Fruit fly (Drosophila melanogaster) whole organism, pupa: ENCODE results near the gene cold.

Source experiments
- CG10348 ChIP-seq: fragments of 200-800 bp; sonication (Bioruptor generic); IDR thresholded peaks from 2 replicates; pipeline ENCODE4 v1.3.6; 2022; ENCODE audit warnings: missing biosample characterization, missing genetic modification characterization
- CG12605 ChIP-seq: fragments of 200-800 bp; sonication (Bioruptor generic); IDR thresholded peaks from 2 replicates; pipeline ENCODE4 v1.3.6; 2022; ENCODE audit warnings: missing biosample characterization, missing genetic modification characterization
- CG13204 ChIP-seq: fragments of 200-800 bp; sonication (Bioruptor generic); optimal IDR thresholded peaks from 2 replicates; lab custom pipeline; 2018; ENCODE audit warnings: missing biosample characterization, mild to moderate bottlenecking, missing genetic modification characterization, moderate library complexity
- CG14655 ChIP-seq: fragments of 200-800 bp; sonication (Bioruptor generic); optimal IDR thresholded peaks from 3 replicates; lab custom pipeline; 2017; ENCODE audit warnings: mild to moderate bottlenecking, missing biosample characterization, missing genetic modification reagents, missing genetic modification characterization
- CG15710 ChIP-seq: fragments of 200-800 bp; sonication (Bioruptor generic); optimal IDR thresholded peaks from 2 replicates; lab custom pipeline; 2018; ENCODE audit warnings: missing biosample characterization, mild to moderate bottlenecking, missing genetic modification characterization, moderate library complexity
- CG17806 ChIP-seq: fragments of 200-800 bp; sonication (Bioruptor generic); optimal IDR thresholded peaks from 2 replicates; lab custom pipeline; 2018; ENCODE audit warnings: missing biosample characterization, mild to moderate bottlenecking, missing genetic modification characterization, moderate library complexity
- CG32121 ChIP-seq: fragments of 200-800 bp; sonication (Bioruptor generic); IDR thresholded peaks from 2 replicates; pipeline ENCODE4 v1.3.6; 2022; ENCODE audit warnings: missing biosample characterization, missing genetic modification characterization
- CG34367 ChIP-seq: fragments of 200-800 bp; sonication (Bioruptor generic); optimal IDR thresholded peaks from 2 replicates; lab custom pipeline; 2018; ENCODE audit warnings: missing biosample characterization, mild to moderate bottlenecking, missing genetic modification characterization
- CG4496 ChIP-seq: fragments of 200-800 bp; sonication (Bioruptor generic); IDR thresholded peaks from 3 replicates; pipeline ENCODE4 v1.3.6; 2022; ENCODE audit warnings: missing biosample characterization, missing genetic modification characterization
- CG8159 ChIP-seq: fragments of 200-800 bp; sonication (Bioruptor generic); optimal IDR thresholded peaks from 3 replicates; lab custom pipeline; 2018; ENCODE audit warnings: missing biosample characterization, mild to moderate bottlenecking, missing genetic modification characterization, moderate library complexity
- CG8301 ChIP-seq: fragments of 200-800 bp; sonication (Bioruptor generic); optimal IDR thresholded peaks from 2 replicates; lab custom pipeline; 2018; ENCODE audit warnings: missing biosample characterization, mild to moderate bottlenecking, missing genetic modification characterization
- CG9948 ChIP-seq: fragments of 200-800 bp; sonication (Bioruptor generic); optimal IDR thresholded peaks from 2 replicates; lab custom pipeline; 2018; ENCODE audit warnings: missing biosample characterization, mild to moderate bottlenecking, missing genetic modification characterization, moderate library complexity
- D1 ChIP-seq: fragments of 200-800 bp; sonication (Bioruptor generic); optimal IDR thresholded peaks from 2 replicates; lab custom pipeline; 2018; ENCODE audit warnings: missing biosample characterization, mild to moderate bottlenecking, missing genetic modification characterization, moderate library complexity
- EcR ChIP-seq: fragments of 200-800 bp; sonication (Bioruptor generic); optimal IDR thresholded peaks from 3 replicates; lab custom pipeline; 2019; ENCODE audit warnings: missing biosample characterization, missing genetic modification characterization, mild to moderate bottlenecking, moderate library complexity, missing genetic modification reagents
- Ets98B ChIP-seq: fragments of 200-800 bp; sonication (Bioruptor generic); IDR thresholded peaks from 2 replicates; pipeline ENCODE4 v1.3.6; 2022; ENCODE audit warnings: missing biosample characterization, missing genetic modification characterization
- Pif1A ChIP-seq: fragments of 200-800 bp; sonication (Bioruptor generic); optimal IDR thresholded peaks from 3 replicates; lab custom pipeline; 2016; ENCODE audit warnings: missing biosample characterization, missing genetic modification characterization
- Pif1B ChIP-seq: fragments of 200-800 bp; sonication (Bioruptor generic); optimal IDR thresholded peaks from 3 replicates; lab custom pipeline; 2016; ENCODE audit warnings: missing biosample characterization, missing genetic modification characterization
- Snoo ChIP-seq: fragments of 200-800 bp; sonication (Bioruptor generic); optimal IDR thresholded peaks from 3 replicates; lab custom pipeline; 2017; ENCODE audit warnings: missing biosample characterization, mild to moderate bottlenecking, missing genetic modification characterization, inconsistent platforms
- fd96Ca ChIP-seq: fragments of 200-800 bp; sonication (Bioruptor generic); IDR thresholded peaks from 3 replicates; pipeline ENCODE4 v1.3.6; 2022; ENCODE audit warnings: missing biosample characterization, missing genetic modification characterization
- gl ChIP-seq: fragments of 200-800 bp; sonication (Bioruptor generic); optimal IDR thresholded peaks from 2 replicates; lab custom pipeline; 2018; ENCODE audit warnings: missing biosample characterization, mild to moderate bottlenecking, missing genetic modification characterization
- rn ChIP-seq: fragments of 200-800 bp; sonication (Bioruptor generic); IDR thresholded peaks from 2 replicates; pipeline ENCODE4 v1.3.6; 2022; ENCODE audit warnings: missing biosample characterization, missing genetic modification characterization

The cold gene

dm6 chr2L:574226-574625 lies at the start of gene cold, which contains the start of gene Ipk2:
Gene cold (plus strand): TSS chr2L:574291.
Gene Ipk2 (minus strand): TSS chr2L:574264.
- TF ChIP-seq CG12605 (GFP tag; lab: Robert Waterston, UW) (peak; percentile 66), Pif1B (GFP tag; lab: Kevin White, UChicago) (no peak), CG32121 (GFP tag; lab: Robert Waterston, UW) (peak; percentile 65), CG8159 (tag; lab: Kevin White, UChicago) (peak; percentile 73), CG10348 (no peak), CG9948 (tag; lab: Kevin White, UChicago) (peak; percentile 57), fd96Ca (GFP tag; lab: Robert Waterston, UW) (peak; percentile 72), gl (tag; lab: Kevin White, UChicago) (peak; percentile 8), Ets98B (GFP tag; lab: Robert Waterston, UW) (peak; percentile 54), CG17806 (peak; percentile 51), CG8301 (tag; lab: Kevin White, UChicago) (no peak), CG34367 (tag; lab: Kevin White, UChicago) (peak; percentile 39), rn (GFP tag; lab: Robert Waterston, UW) (peak; percentile 37), CG4496 (GFP tag; lab: Robert Waterston, UW) (peak; percentile 76; the same call in 2 of the 3 replicates), Snoo (tag; lab: Kevin White, UChicago) (peak; percentile 79), CG15710 (tag; lab: Kevin White, UChicago) (peak; percentile 74), CG13204 (GFP tag; lab: Kevin White, UChicago) (no peak)
- TF ChIP-seq, all 21 proteins: peak for 13

dm6 chr2L:524515-524920 lies 49.6 kb upstream of the cold start:
- TF ChIP-seq fd96Ca (GFP tag; lab: Robert Waterston, UW) = peak; percentile 55; the same call in 2 of the 3 replicates
- TF ChIP-seq Ets98B (GFP tag; lab: Robert Waterston, UW) = no peak
- no peak for TF ChIP-seq CG32121 (GFP tag; lab: Robert Waterston, UW)
- no peak for TF ChIP-seq CG34367 (tag; lab: Kevin White, UChicago)
- TF ChIP-seq CG8301 (tag; lab: Kevin White, UChicago) = peak; percentile 16
- peak; percentile 42; the same call in 1 of the 2 replicates for TF ChIP-seq CG12605 (GFP tag; lab: Robert Waterston, UW)
- peak; percentile 12 for TF ChIP-seq Snoo (tag; lab: Kevin White, UChicago)
- TF ChIP-seq CG9948 (tag; lab: Kevin White, UChicago) = no peak
- no peak for TF ChIP-seq CG10348
- peak; percentile 12 for TF ChIP-seq Pif1B (GFP tag; lab: Kevin White, UChicago)
- peak; percentile 28 for TF ChIP-seq CG8159 (tag; lab: Kevin White, UChicago)
- peak; percentile 37 for TF ChIP-seq CG14655 (GFP tag; lab: Kevin White, UChicago)
- TF ChIP-seq EcR (GFP tag; lab: Kevin White, UChicago) = peak; percentile 82
- TF ChIP-seq gl (tag; lab: Kevin White, UChicago) = peak; percentile 65
- TF ChIP-seq CG17806 = peak; percentile 14
- TF ChIP-seq D1 = no peak
- TF ChIP-seq CG15710 (tag; lab: Kevin White, UChicago) = no peak
- TF ChIP-seq Pif1A (GFP tag; lab: Kevin White, UChicago) = peak; percentile 38
- peak; percentile 88 for TF ChIP-seq CG13204 (GFP tag; lab: Kevin White, UChicago)
- TF ChIP-seq CG4496 (GFP tag; lab: Robert Waterston, UW) = peak; percentile 64
- no peak for TF ChIP-seq rn (GFP tag; lab: Robert Waterston, UW)
- TF ChIP-seq, all 21 proteins: peak for 13

dm6 chr2L:525547-526180 lies 48.4 kb upstream of the cold start:
- TF ChIP-seq Ets98B (GFP tag; lab: Robert Waterston, UW) = no peak
- TF ChIP-seq CG32121 (GFP tag; lab: Robert Waterston, UW) = no peak
- TF ChIP-seq CG12605 (GFP tag; lab: Robert Waterston, UW) = no peak
- TF ChIP-seq CG34367 (tag; lab: Kevin White, UChicago) = no peak
- TF ChIP-seq, all 21 proteins: peak for 0

DNA sequence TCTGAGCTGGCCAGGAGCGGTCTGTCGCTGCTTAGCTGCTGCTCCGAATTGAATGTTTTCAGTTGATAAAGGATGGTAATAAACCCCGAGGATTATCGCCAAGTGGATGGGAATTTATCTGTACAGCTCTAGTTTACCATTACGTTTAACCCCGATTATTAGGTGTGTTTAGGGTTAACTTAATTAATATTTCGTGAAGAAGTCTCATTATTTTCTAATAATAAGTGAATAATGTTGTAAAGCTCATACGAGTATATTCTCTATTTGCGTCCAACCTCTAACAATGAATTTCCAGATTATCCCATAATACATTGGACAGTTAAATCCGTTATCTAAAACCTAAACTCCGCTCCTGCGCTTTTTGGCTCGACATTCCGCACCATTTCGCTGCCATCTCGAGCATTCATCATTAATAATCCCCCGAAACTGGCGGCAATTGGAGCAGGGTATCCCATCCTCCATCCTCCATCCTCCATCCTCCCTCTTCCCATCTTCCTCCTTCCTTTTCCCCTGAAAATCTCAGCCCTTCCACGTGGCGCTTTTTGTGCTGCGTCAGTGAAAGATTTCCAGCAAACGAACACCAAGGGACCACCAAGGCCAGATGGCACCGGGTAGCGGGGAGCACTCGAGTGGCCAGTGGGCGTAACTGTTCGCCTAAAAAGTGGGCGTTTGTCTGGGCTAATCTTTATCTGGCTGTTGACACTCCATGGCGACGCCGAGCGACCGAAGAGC lies 47.7 kb upstream of the cold start:
- TF ChIP-seq CG17806 = no peak
- peak; percentile 3 for TF ChIP-seq CG14655 (GFP tag; lab: Kevin White, UChicago)
- no peak for TF ChIP-seq gl (tag; lab: Kevin White, UChicago)
- TF ChIP-seq CG4496 (GFP tag; lab: Robert Waterston, UW) = no peak
- no peak for TF ChIP-seq rn (GFP tag; lab: Robert Waterston, UW)
- no peak for TF ChIP-seq CG34367 (tag; lab: Kevin White, UChicago)
- no peak for TF ChIP-seq EcR (GFP tag; lab: Kevin White, UChicago)
- no peak for TF ChIP-seq CG10348
- TF ChIP-seq CG13204 (GFP tag; lab: Kevin White, UChicago) = no peak
- peak; percentile 18 for TF ChIP-seq Snoo (tag; lab: Kevin White, UChicago)
- TF ChIP-seq CG8159 (tag; lab: Kevin White, UChicago) = peak; percentile 32
- TF ChIP-seq CG32121 (GFP tag; lab: Robert Waterston, UW) = no peak
- no peak for TF ChIP-seq D1
- TF ChIP-seq CG12605 (GFP tag; lab: Robert Waterston, UW) = no peak
- no peak for TF ChIP-seq Ets98B (GFP tag; lab: Robert Waterston, UW)
- TF ChIP-seq, all 21 proteins: peak for 3

dm6 chr2L:526924-527307 lies 47.2 kb upstream of the cold start:
- TF ChIP-seq CG9948 (tag; lab: Kevin White, UChicago) (peak; percentile 27), CG8301 (tag; lab: Kevin White, UChicago) (peak; percentile 0), Ets98B (GFP tag; lab: Robert Waterston, UW) (no peak)
